Fruit fly (Drosophila melanogaster) whole organism, wandering third instar larva: Measurements from ENCODE around the gene CG6055.

Source experiments
- usp ChIP-seq: fragments of >200 bp; optimal IDR thresholded peaks from 2 replicates; lab custom pipeline; 2017; ENCODE audit warnings: missing biosample characterization, missing genetic modification characterization
- woc ChIP-seq: sonication (Bioruptor generic); optimal IDR thresholded peaks from 2 replicates; lab custom pipeline; 2016; ENCODE audit warnings: missing biosample characterization, mild to moderate bottlenecking, missing genetic modification characterization

dm6 chr2L:7422429-7423283 is 43.7 kb upstream of the CG6055 start:
- TF ChIP-seq usp (GFP tag; lab: Kevin White, UChicago) (no peak), woc (peak; percentile 77)
